Worm (Caenorhabditis elegans) whole organism, young adult: ENCODE measurements around the gene nlp-81.
A peak's percentile ranks its signal among the peaks of the same experiment; 100 is the strongest.

Experiments
- B0019.2 ChIP-seq: fragments of 200-800 bp; sonication (Bioruptor generic); conservative IDR thresholded peaks from 2 replicates; pipeline ENCODE4 v1.3.6; 2022; ENCODE audit warnings: missing genetic modification reagents, missing genetic modification characterization, missing compliant biosample characterization
- B0336.3 ChIP-seq: fragments of 200-800 bp; sonication (Bioruptor generic); IDR thresholded peaks from 2 replicates; pipeline ENCODE4 v1.3.6; 2022; ENCODE audit warnings: missing genetic modification characterization, missing compliant biosample characterization
- C06A6.2 ChIP-seq: fragments of 200-800 bp; sonication (Bioruptor generic); conservative IDR thresholded peaks from 2 replicates; pipeline ENCODE4 v1.3.6; 2022; ENCODE audit warnings: missing genetic modification characterization, missing compliant biosample characterization
- F10E7.11 ChIP-seq: sonication (generic microtip); optimal IDR thresholded peaks from 2 replicates; lab custom pipeline; 2017; ENCODE audit warnings: mild to moderate bottlenecking, missing genetic modification characterization, moderate library complexity, missing compliant biosample characterization
- F23B12.7 ChIP-seq: sonication (generic microtip); optimal IDR thresholded peaks from 2 replicates; lab custom pipeline; 2017; ENCODE audit warnings: missing genetic modification characterization, mild to moderate bottlenecking, missing compliant biosample characterization, antibody characterized with exemption, moderate library complexity; ENCODE audit not compliant: insufficient read depth
- F33H1.4 ChIP-seq: fragments of 200-800 bp; sonication (Bioruptor generic); IDR thresholded peaks from 2 replicates; pipeline ENCODE4 v1.3.6; 2022; ENCODE audit warnings: missing genetic modification reagents, missing genetic modification characterization, missing compliant biosample characterization
- F49E8.2 ChIP-seq: sonication (generic microtip); optimal IDR thresholded peaks from 3 replicates; lab custom pipeline; 2017; ENCODE audit warnings: missing genetic modification characterization, mild to moderate bottlenecking, missing compliant biosample characterization, antibody characterized with exemption, moderate library complexity; ENCODE audit not compliant: insufficient read depth
- F52B5.7 ChIP-seq: sonication (generic microtip); optimal IDR thresholded peaks from 2 replicates; lab custom pipeline; 2016; ENCODE audit warnings: mild to moderate bottlenecking, missing genetic modification characterization, missing compliant biosample characterization
- T07F8.4 ChIP-seq: sonication (generic microtip); optimal IDR thresholded peaks from 2 replicates; lab custom pipeline; 2016; ENCODE audit warnings: mild to moderate bottlenecking, missing genetic modification characterization, moderate library complexity, missing compliant biosample characterization
- Y53F4B.3 ChIP-seq: fragments of 200-800 bp; sonication (Bioruptor generic); IDR thresholded peaks from 2 replicates; pipeline ENCODE4 v1.3.6; 2022; ENCODE audit warnings: missing genetic modification reagents, missing genetic modification characterization, missing compliant biosample characterization
- Y53G8AR.9 ChIP-seq: fragments of 200-800 bp; sonication (Bioruptor generic); conservative IDR thresholded peaks from 2 replicates; pipeline ENCODE4 v1.3.6; 2022; ENCODE audit warnings: missing genetic modification reagents, missing genetic modification characterization, missing compliant biosample characterization
- Y95B8A.8 ChIP-seq: fragments of 200-800 bp; sonication (Bioruptor generic); IDR thresholded peaks from 2 replicates; pipeline ENCODE4 v1.3.6; 2022; ENCODE audit warnings: missing genetic modification reagents, missing genetic modification characterization, missing compliant biosample characterization
- atf-7 ChIP-seq: sonication (generic microtip); optimal IDR thresholded peaks from 2 replicates; lab custom pipeline; 2017; ENCODE audit warnings: mild to moderate bottlenecking, missing genetic modification characterization, missing compliant biosample characterization
- attf-3 ChIP-seq: fragments of 200-800 bp; sonication (Bioruptor generic); conservative IDR thresholded peaks from 2 replicates; pipeline ENCODE4 v1.3.6; 2022; ENCODE audit warnings: missing genetic modification reagents, missing genetic modification characterization, missing compliant biosample characterization
- attf-5 ChIP-seq: fragments of 200-800 bp; sonication (Bioruptor generic); optimal IDR thresholded peaks from 2 replicates; lab custom pipeline; 2018; ENCODE audit warnings: mild to moderate bottlenecking, missing genetic modification characterization, missing compliant biosample characterization
- ceh-100 ChIP-seq: fragments of 200-800 bp; sonication (Bioruptor generic); IDR thresholded peaks from 2 replicates; pipeline ENCODE4 v1.3.6; 2022; ENCODE audit warnings: missing genetic modification reagents, missing genetic modification characterization, missing compliant biosample characterization
- ceh-91 ChIP-seq: fragments of 200-800 bp; sonication (Bioruptor generic); IDR thresholded peaks from 2 replicates; pipeline ENCODE4 v1.3.6; 2022; ENCODE audit warnings: missing genetic modification reagents, missing genetic modification characterization, missing compliant biosample characterization
- dpl-1 ChIP-seq: fragments of 150-350 bp; optimal IDR thresholded peaks from 2 replicates; lab custom pipeline; 2014; ENCODE audit warnings: missing biosample characterization, missing genetic modification reagents, missing genetic modification characterization
- egl-18 ChIP-seq: fragments of 200-800 bp; sonication (Bioruptor generic); IDR thresholded peaks from 2 replicates; pipeline ENCODE4 v1.3.6; 2022; ENCODE audit warnings: missing genetic modification reagents, missing genetic modification characterization, missing compliant biosample characterization
- egrh-3 ChIP-seq: fragments of 200-800 bp; sonication (Bioruptor generic); IDR thresholded peaks from 2 replicates; pipeline ENCODE4 v1.3.6; 2022; ENCODE audit warnings: missing genetic modification reagents, missing genetic modification characterization, missing compliant biosample characterization
- fkh-3 ChIP-seq: sonication (generic microtip); optimal IDR thresholded peaks from 2 replicates; lab custom pipeline; 2016; ENCODE audit warnings: mild to moderate bottlenecking, missing genetic modification characterization, missing compliant biosample characterization
- him-1 ChIP-seq: sonication (generic microtip); optimal IDR thresholded peaks from 2 replicates; lab custom pipeline; 2016; ENCODE audit warnings: missing genotype, missing genetic modification reagents, missing genetic modification characterization, missing compliant biosample characterization
- hlh-12 ChIP-seq: sonication (generic microtip); optimal IDR thresholded peaks from 2 replicates; lab custom pipeline; 2016; ENCODE audit warnings: missing genetic modification characterization, missing compliant biosample characterization
- hlh-26 ChIP-seq: fragments of 200-800 bp; sonication (Bioruptor generic); conservative IDR thresholded peaks from 2 replicates; pipeline ENCODE4 v1.3.6; 2022; ENCODE audit warnings: missing genetic modification reagents, missing genetic modification characterization, missing compliant biosample characterization
- hmg-1.2 ChIP-seq: fragments of 200-800 bp; sonication (Bioruptor generic); IDR thresholded peaks from 2 replicates; pipeline ENCODE4 v1.3.6; 2022; ENCODE audit warnings: missing genetic modification reagents, missing genetic modification characterization, missing compliant biosample characterization
- hmg-20 ChIP-seq: fragments of 200-800 bp; sonication (Bioruptor generic); IDR thresholded peaks from 2 replicates; pipeline ENCODE4 v1.3.6; 2022; ENCODE audit warnings: missing genetic modification reagents, missing genetic modification characterization, missing compliant biosample characterization
- lin-40 ChIP-seq: sonication (generic microtip); optimal IDR thresholded peaks from 2 replicates; lab custom pipeline; 2016; ENCODE audit warnings: missing genetic modification characterization, mild to moderate bottlenecking, missing compliant biosample characterization, missing genotype, missing genetic modification reagents
- lin-54 ChIP-seq: fragments of 200-800 bp; sonication (Bioruptor generic); optimal IDR thresholded peaks from 2 replicates; lab custom pipeline; 2018; ENCODE audit warnings: mild to moderate bottlenecking, missing genetic modification characterization, missing compliant biosample characterization
- lsy-27 ChIP-seq: sonication (generic microtip); optimal IDR thresholded peaks from 2 replicates; lab custom pipeline; 2017; ENCODE audit warnings: missing genetic modification characterization, mild to moderate bottlenecking, missing compliant biosample characterization, antibody characterized with exemption, missing genotype, borderline replicate concordance; ENCODE audit not compliant: insufficient read depth
- madf-3 ChIP-seq: fragments of 200-800 bp; sonication (Bioruptor generic); IDR thresholded peaks from 2 replicates; pipeline ENCODE4 v1.3.6; 2022; ENCODE audit warnings: missing genetic modification reagents, missing genetic modification characterization, missing compliant biosample characterization
- madf-6 ChIP-seq: fragments of 200-800 bp; sonication (Bioruptor generic); IDR thresholded peaks from 2 replicates; pipeline ENCODE4 v1.3.6; 2022; ENCODE audit warnings: missing genetic modification reagents, missing genetic modification characterization, missing compliant biosample characterization
- madf-8 ChIP-seq: fragments of 200-800 bp; sonication (Bioruptor generic); conservative IDR thresholded peaks from 2 replicates; pipeline ENCODE4 v1.3.6; 2022; ENCODE audit warnings: missing genetic modification reagents, missing genetic modification characterization, missing compliant biosample characterization
- mel-28 ChIP-seq: sonication (generic microtip); optimal IDR thresholded peaks from 2 replicates; lab custom pipeline; 2016; ENCODE audit warnings: borderline replicate concordance, mild to moderate bottlenecking, missing genetic modification characterization, missing compliant biosample characterization
- mes-4 ChIP-seq: sonication (generic microtip); optimal IDR thresholded peaks from 2 replicates; lab custom pipeline; 2016; ENCODE audit warnings: missing genotype, missing genetic modification characterization, missing compliant biosample characterization
- pbrm-1 ChIP-seq: fragments of 200-800 bp; sonication (Bioruptor generic); IDR thresholded peaks from 2 replicates; pipeline ENCODE4 v1.3.6; 2022; ENCODE audit warnings: missing genetic modification reagents, missing genetic modification characterization, missing compliant biosample characterization
- rpc-1 ChIP-seq, 2 experiments: fragments of 150-350 bp in 1 of 2; sonication (generic microtip) in 1 of 2; optimal IDR thresholded peaks; 2 replicates each; lab custom pipeline; 2014 to 2018; ENCODE audit warnings: missing biosample characterization in 1 of 2, missing genetic modification characterization in 1 of 2, missing genetic modification reagents in 1 of 2, missing genotype in 1 of 2
- snpc-1.1 ChIP-seq: sonication (generic microtip); optimal IDR thresholded peaks from 2 replicates; lab custom pipeline; 2017; ENCODE audit warnings: missing genetic modification characterization, mild to moderate bottlenecking, missing compliant biosample characterization, antibody characterized with exemption, moderate library complexity, missing genotype, missing genetic modification reagents; ENCODE audit not compliant: insufficient read depth
- snpc-3.4 ChIP-seq: sonication (generic microtip); optimal IDR thresholded peaks from 2 replicates; lab custom pipeline; 2017; ENCODE audit warnings: missing genetic modification characterization, mild to moderate bottlenecking, missing compliant biosample characterization, antibody characterized with exemption, moderate library complexity, missing genotype, missing genetic modification reagents
- snpc-4 ChIP-seq, 5 experiments: fragments of 150-350 bp in 1 of 5; sonication (generic microtip) in 4 of 5; optimal IDR thresholded peaks; 2 replicates each; lab custom pipeline; 2014 to 2018; ENCODE audit warnings: missing genetic modification characterization in 5 of 5, missing biosample characterization in 3 of 5, antibody characterized with exemption in 2 of 5, mild to moderate bottlenecking in 2 of 5, missing compliant biosample characterization in 2 of 5, missing genotype in 2 of 5, moderate library complexity in 2 of 5, missing genetic modification reagents in 1 of 5
- somi-1 ChIP-seq: fragments of 200-800 bp; sonication (Bioruptor generic); optimal IDR thresholded peaks from 2 replicates; lab custom pipeline; 2018; ENCODE audit warnings: mild to moderate bottlenecking, missing genetic modification characterization, missing compliant biosample characterization
- tbp1 ChIP-seq: fragments of 200-800 bp; sonication (Bioruptor generic); optimal IDR thresholded peaks from 2 replicates; lab custom pipeline; 2018; ENCODE audit warnings: mild to moderate bottlenecking, missing genetic modification characterization, missing compliant biosample characterization
- tbx-9 ChIP-seq: sonication (generic microtip); optimal IDR thresholded peaks from 2 replicates; lab custom pipeline; 2016; ENCODE audit warnings: borderline replicate concordance, missing genetic modification characterization, inconsistent platforms, missing compliant biosample characterization
- tlf-1 ChIP-seq: fragments of 200-800 bp; sonication (Bioruptor generic); optimal IDR thresholded peaks from 2 replicates; lab custom pipeline; 2018; ENCODE audit warnings: mild to moderate bottlenecking, missing genetic modification characterization, missing compliant biosample characterization
- unc-62 ChIP-seq: fragments of 150-350 bp; optimal IDR thresholded peaks from 2 replicates; lab custom pipeline; 2014; ENCODE audit warnings: missing biosample characterization, missing genetic modification reagents, missing genetic modification characterization
- zfh-2 ChIP-seq: fragments of 200-800 bp; sonication (Bioruptor generic); conservative IDR thresholded peaks from 2 replicates; pipeline ENCODE4 v1.3.6; 2022; ENCODE audit warnings: missing genetic modification reagents, missing genetic modification characterization, missing compliant biosample characterization
- zim-3 ChIP-seq: sonication (generic microtip); optimal IDR thresholded peaks from 2 replicates; lab custom pipeline; 2017; ENCODE audit warnings: mild to moderate bottlenecking, missing genetic modification characterization, moderate library complexity, missing compliant biosample characterization
- ztf-26 ChIP-seq: sonication (generic microtip); optimal IDR thresholded peaks from 2 replicates; lab custom pipeline; 2017; ENCODE audit warnings: missing genetic modification characterization, missing compliant biosample characterization

The nlp-81 gene

DNA sequence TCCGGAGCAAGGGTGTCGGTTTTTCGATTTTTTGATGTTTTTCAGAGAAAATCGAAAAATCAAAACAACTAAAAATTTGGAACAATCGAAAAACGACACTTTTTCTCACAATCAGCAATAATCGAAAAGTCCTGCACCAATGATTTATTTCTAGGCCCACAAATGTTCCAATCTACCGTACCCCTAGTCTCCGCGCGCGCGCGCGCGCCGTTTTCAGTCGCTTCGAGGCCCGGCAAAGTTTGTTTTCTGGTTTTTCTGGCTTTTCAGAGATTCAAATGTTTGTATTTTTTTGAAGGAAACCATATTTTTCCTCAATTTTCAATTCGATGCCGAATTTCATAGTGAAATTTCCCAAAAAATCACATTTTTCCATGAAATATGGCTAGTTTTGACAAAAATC lies 36.0 kb upstream of the nlp-81 start (continued):
- TF ChIP-seq tbp1 = peak; percentile 18
- peak; percentile 49 for TF ChIP-seq F49E8.2 (tag; lab: Kevin White, UChicago)
- peak; percentile 88 for TF ChIP-seq madf-3 (GFP tag; lab: Robert Waterston, UW)
- TF ChIP-seq madf-6 (GFP tag; lab: Robert Waterston, UW) = peak; percentile 100
- TF ChIP-seq attf-5 = no peak
- TF ChIP-seq B0336.3 (GFP tag; lab: Robert Waterston, UW) = peak; percentile 64; the same call in 1 of the 2 replicates
- TF ChIP-seq snpc-4 (GFP tag; optimal IDR thresholded peaks at IDR 0.05; lab: Kevin White, UChicago) = no peak
- TF ChIP-seq snpc-4 (tag; optimal IDR thresholded peaks at IDR 0.05; lab: Kevin White, UChicago) = no peak
- TF ChIP-seq F10E7.11 = no peak
- no peak for TF ChIP-seq F52B5.7 (tag; lab: Kevin White, UChicago)
- peak; percentile 73 for TF ChIP-seq lin-54 (GFP tag; lab: Kevin White, UChicago)
- TF ChIP-seq attf-3 (GFP tag; lab: Robert Waterston, UW) = no peak
- TF ChIP-seq ceh-91 (GFP tag; lab: Robert Waterston, UW) = peak; percentile 92
- TF ChIP-seq tlf-1 (GFP tag; lab: Kevin White, UChicago) = peak; percentile 38
- TF ChIP-seq lsy-27 (tag; lab: Kevin White, UChicago) = no peak
- TF ChIP-seq him-1 (tag; lab: Kevin White, UChicago) = no peak
- TF ChIP-seq mel-28 (tag; lab: Kevin White, UChicago) = no peak
- peak; percentile 87 for TF ChIP-seq snpc-3.4 (tag; lab: Kevin White, UChicago)
- no peak for TF ChIP-seq ztf-26 (tag; lab: Kevin White, UChicago)
- peak; percentile 57; the same call in 1 of the 2 replicates for TF ChIP-seq Y53G8AR.9 (GFP tag; lab: Robert Waterston, UW)
- no peak for TF ChIP-seq mes-4
- peak; percentile 85 for TF ChIP-seq F33H1.4 (GFP tag; lab: Robert Waterston, UW)
- no peak for TF ChIP-seq unc-62 (GFP tag; lab: Kevin White, UChicago)
- TF ChIP-seq hmg-1.2 (GFP tag; lab: Robert Waterston, UW) = peak; percentile 65
- TF ChIP-seq hlh-26 = no peak
- no peak for TF ChIP-seq somi-1 (GFP tag; lab: Kevin White, UChicago)
- no peak for TF ChIP-seq hmg-20
- TF ChIP-seq egl-18 = no peak
- TF ChIP-seq B0019.2 = peak; percentile 76; the same call in 1 of the 2 replicates
- no peak for TF ChIP-seq lin-40 (tag; lab: Kevin White, UChicago)
- TF ChIP-seq zim-3 = no peak
- TF ChIP-seq tbx-9 (tag; lab: Kevin White, UChicago) = no peak
- peak; percentile 99 for TF ChIP-seq madf-8
- TF ChIP-seq F23B12.7 (tag; lab: Kevin White, UChicago) = no peak
- no peak for TF ChIP-seq atf-7
- no peak for TF ChIP-seq hlh-12
- no peak for TF ChIP-seq snpc-1.1 (tag; lab: Kevin White, UChicago)
- TF ChIP-seq fkh-3 (tag; lab: Kevin White, UChicago) = no peak
- TF ChIP-seq pbrm-1 (GFP tag; lab: Robert Waterston, UW) = no peak
- TF ChIP-seq rpc-1 (optimal IDR thresholded peaks at IDR 0.05; lab: Kevin White, UChicago) = no peak
- no peak for TF ChIP-seq rpc-1 (tag; optimal IDR thresholded peaks at IDR 0.05; lab: Kevin White, UChicago)
- peak; percentile 65 for TF ChIP-seq zfh-2
- TF ChIP-seq T07F8.4 (tag; lab: Kevin White, UChicago) = no peak
- TF ChIP-seq dpl-1 (GFP tag; lab: Kevin White, UChicago) = peak; percentile 93
- TF ChIP-seq Y95B8A.8 (GFP tag; lab: Robert Waterston, UW) = peak; percentile 86
- peak; percentile 42; the same call in 1 of the 2 replicates for TF ChIP-seq ceh-100 (GFP tag; lab: Robert Waterston, UW)
- TF ChIP-seq Y53F4B.3 = no peak
- no peak for TF ChIP-seq C06A6.2 (GFP tag; lab: Robert Waterston, UW)
- peak; percentile 20; the same call in 1 of the 2 replicates for TF ChIP-seq egrh-3 (GFP tag; lab: Robert Waterston, UW)
